Worm (Caenorhabditis elegans) whole organism, late embryonic: ENCODE data around the gene srb-12.

ENCODE experiments used
- C08G9.2 ChIP-seq: sonication (generic microtip); optimal IDR thresholded peaks from 2 replicates; lab custom pipeline; 2016; ENCODE audit warnings: mild to moderate bottlenecking, missing genetic modification characterization, moderate library complexity, missing compliant biosample characterization
- F13H6.1 ChIP-seq: sonication (generic microtip); optimal IDR thresholded peaks from 2 replicates; lab custom pipeline; 2016; ENCODE audit warnings: missing genetic modification characterization, missing compliant biosample characterization
- K02D7.2 ChIP-seq: sonication (generic microtip); optimal IDR thresholded peaks from 2 replicates; lab custom pipeline; 2017; ENCODE audit warnings: mild to moderate bottlenecking, missing genetic modification characterization, missing compliant biosample characterization
- K09A11.1 ChIP-seq: sonication (generic microtip); optimal IDR thresholded peaks from 2 replicates; lab custom pipeline; 2017; ENCODE audit warnings: antibody characterized with exemption, mild to moderate bottlenecking, missing genetic modification characterization, missing compliant biosample characterization; ENCODE audit not compliant: insufficient read depth
- T23F11.4 ChIP-seq: fragments of 200-800 bp; sonication (Bioruptor generic); optimal IDR thresholded peaks from 2 replicates; lab custom pipeline; 2018; ENCODE audit warnings: mild to moderate bottlenecking, missing genetic modification characterization, missing compliant biosample characterization
- Y22D7AL.16 ChIP-seq: sonication (generic microtip); optimal IDR thresholded peaks from 2 replicates; lab custom pipeline; 2016; ENCODE audit warnings: missing genetic modification characterization, missing compliant biosample characterization
- ahr-1 ChIP-seq: sonication (generic microtip); optimal IDR thresholded peaks from 2 replicates; lab custom pipeline; 2016; ENCODE audit warnings: missing genetic modification characterization, missing compliant biosample characterization
- ama-1 ChIP-seq: fragments of 150-350 bp; optimal IDR thresholded peaks from 2 replicates; lab custom pipeline; 2014
- ceh-14 ChIP-seq: sonication (generic microtip); optimal IDR thresholded peaks from 2 replicates; lab custom pipeline; 2016; ENCODE audit warnings: missing genotype, missing genetic modification characterization, missing compliant biosample characterization
- ceh-2 ChIP-seq: sonication (generic microtip); optimal IDR thresholded peaks from 2 replicates; lab custom pipeline; 2016; ENCODE audit warnings: missing genotype, missing genetic modification characterization, missing compliant biosample characterization
- ceh-22 ChIP-seq: sonication (generic microtip); optimal IDR thresholded peaks from 2 replicates; lab custom pipeline; 2017; ENCODE audit warnings: missing biosample characterization, missing genetic modification characterization
- ceh-24 ChIP-seq: sonication (generic microtip); optimal IDR thresholded peaks from 2 replicates; lab custom pipeline; 2016; ENCODE audit warnings: mild to moderate bottlenecking, missing genetic modification characterization, missing compliant biosample characterization
- ceh-30 ChIP-seq: fragments of 150-350 bp; optimal IDR thresholded peaks from 2 replicates; lab custom pipeline; 2014; ENCODE audit warnings: missing biosample characterization, missing genetic modification characterization
- ceh-31 ChIP-seq: sonication (generic microtip); optimal IDR thresholded peaks from 2 replicates; lab custom pipeline; 2016; ENCODE audit warnings: missing genetic modification characterization, missing compliant biosample characterization
- ceh-45 ChIP-seq: fragments of 200-800 bp; sonication (Bioruptor generic); IDR thresholded peaks from 2 replicates; pipeline ENCODE4 v1.3.6; 2022; ENCODE audit warnings: missing genetic modification reagents, missing genetic modification characterization, missing compliant biosample characterization
- ceh-6 ChIP-seq: fragments of 200-800 bp; sonication (Bioruptor generic); optimal IDR thresholded peaks from 2 replicates; lab custom pipeline; 2018; ENCODE audit warnings: mild to moderate bottlenecking, missing genetic modification characterization, missing compliant biosample characterization
- ceh-9 ChIP-seq: sonication (generic microtip); optimal IDR thresholded peaks from 2 replicates; lab custom pipeline; 2016; ENCODE audit warnings: mild to moderate bottlenecking, missing genetic modification characterization, inconsistent platforms, missing compliant biosample characterization
- che-1 ChIP-seq: sonication (generic microtip); optimal IDR thresholded peaks from 2 replicates; lab custom pipeline; 2016; ENCODE audit warnings: mild to moderate bottlenecking, missing genetic modification characterization, missing compliant biosample characterization
- dve-1 ChIP-seq: sonication (generic microtip); optimal IDR thresholded peaks from 2 replicates; lab custom pipeline; 2017; ENCODE audit warnings: antibody characterized with exemption, mild to moderate bottlenecking, missing genetic modification characterization, missing compliant biosample characterization
- elt-2 ChIP-seq: sonication (generic microtip); optimal IDR thresholded peaks from 2 replicates; lab custom pipeline; 2016; ENCODE audit warnings: missing genetic modification reagents, missing genetic modification characterization, missing compliant biosample characterization
- elt-4 ChIP-seq: sonication (generic microtip); optimal IDR thresholded peaks from 2 replicates; lab custom pipeline; 2016; ENCODE audit warnings: missing genetic modification characterization, missing compliant biosample characterization
- ets-4 ChIP-seq: sonication (generic microtip); optimal IDR thresholded peaks from 2 replicates; lab custom pipeline; 2016; ENCODE audit warnings: missing genetic modification characterization, missing compliant biosample characterization
- eyg-1 ChIP-seq: sonication (generic microtip); optimal IDR thresholded peaks from 2 replicates; lab custom pipeline; 2016; ENCODE audit warnings: missing genotype, missing genetic modification characterization, missing compliant biosample characterization
- gmeb-2 ChIP-seq: sonication (generic microtip); optimal IDR thresholded peaks from 2 replicates; lab custom pipeline; 2016; ENCODE audit warnings: missing genetic modification characterization, inconsistent platforms, missing compliant biosample characterization
- hlh-13 ChIP-seq: fragments of 200-800 bp; sonication (Bioruptor generic); optimal IDR thresholded peaks from 2 replicates; lab custom pipeline; 2018; ENCODE audit warnings: mild to moderate bottlenecking, missing genetic modification characterization, missing compliant biosample characterization
- hlh-15 ChIP-seq: sonication (generic microtip); optimal IDR thresholded peaks from 2 replicates; lab custom pipeline; 2016; ENCODE audit warnings: missing genetic modification characterization, missing compliant biosample characterization
- hlh-6 ChIP-seq: sonication (generic microtip); optimal IDR thresholded peaks from 2 replicates; lab custom pipeline; 2016; ENCODE audit warnings: missing genotype, missing genetic modification characterization, missing compliant biosample characterization
- lim-6 ChIP-seq: sonication (generic microtip); optimal IDR thresholded peaks from 2 replicates; lab custom pipeline; 2016; ENCODE audit warnings: missing genetic modification characterization, missing compliant biosample characterization
- lin-11 ChIP-seq: fragments of 200-800 bp; sonication (Bioruptor generic); optimal IDR thresholded peaks from 2 replicates; lab custom pipeline; 2018; ENCODE audit warnings: mild to moderate bottlenecking, missing genetic modification characterization, missing compliant biosample characterization
- nfya-1 ChIP-seq: sonication (generic microtip); optimal IDR thresholded peaks from 2 replicates; lab custom pipeline; 2017; ENCODE audit warnings: missing genetic modification characterization, mild to moderate bottlenecking, missing compliant biosample characterization, antibody characterized with exemption, moderate library complexity
- nhr-11 ChIP-seq: fragments of 150-350 bp; optimal IDR thresholded peaks from 2 replicates; lab custom pipeline; 2014; ENCODE audit warnings: missing biosample characterization, missing genetic modification characterization
- nhr-232 ChIP-seq: sonication (generic microtip); optimal IDR thresholded peaks from 2 replicates; lab custom pipeline; 2016; ENCODE audit warnings: missing genetic modification characterization, missing compliant biosample characterization
- odd-2 ChIP-seq: sonication (generic microtip); optimal IDR thresholded peaks from 2 replicates; lab custom pipeline; 2017; ENCODE audit warnings: antibody characterized with exemption, mild to moderate bottlenecking, missing genetic modification characterization, missing compliant biosample characterization
- pag-3 ChIP-seq: sonication (generic microtip); optimal IDR thresholded peaks from 2 replicates; lab custom pipeline; 2016; ENCODE audit warnings: missing compliant biosample characterization, missing genetic modification characterization, borderline replicate concordance
- pat-9 ChIP-seq: fragments of 200-800 bp; sonication (Bioruptor generic); optimal IDR thresholded peaks from 2 replicates; lab custom pipeline; 2018; ENCODE audit warnings: mild to moderate bottlenecking, missing genetic modification characterization, moderate library complexity, missing compliant biosample characterization
- pax-1 ChIP-seq: fragments of 150-350 bp; optimal IDR thresholded peaks from 2 replicates; lab custom pipeline; 2014; ENCODE audit warnings: missing biosample characterization, missing genetic modification characterization
- pha-2 ChIP-seq: sonication (generic microtip); optimal IDR thresholded peaks from 2 replicates; lab custom pipeline; 2017; ENCODE audit warnings: mild to moderate bottlenecking, missing genetic modification characterization, missing compliant biosample characterization
- pha-4 ChIP-seq: fragments of 150-350 bp; optimal IDR thresholded peaks from 2 replicates; lab custom pipeline; 2018; ENCODE audit warnings: missing biosample characterization, missing genetic modification reagents, missing genetic modification characterization
- pqm-1 ChIP-seq: sonication (generic microtip); optimal IDR thresholded peaks from 2 replicates; lab custom pipeline; 2016; ENCODE audit warnings: missing genetic modification characterization, missing compliant biosample characterization
- pros-1 ChIP-seq: fragments of 150-350 bp; optimal IDR thresholded peaks from 2 replicates; lab custom pipeline; 2014; ENCODE audit warnings: missing biosample characterization, missing genetic modification reagents, missing genetic modification characterization
- ref-2 ChIP-seq: sonication (generic microtip); optimal IDR thresholded peaks from 2 replicates; lab custom pipeline; 2016; ENCODE audit warnings: missing genetic modification characterization, missing compliant biosample characterization
- sdc-2 ChIP-seq: sonication (generic microtip); optimal IDR thresholded peaks from 2 replicates; lab custom pipeline; 2016; ENCODE audit warnings: missing genotype, missing genetic modification characterization, missing compliant biosample characterization
- sox-2 ChIP-seq: fragments of 200-800 bp; sonication (Bioruptor generic); IDR thresholded peaks from 2 replicates; pipeline ENCODE4 v1.3.6; 2022; ENCODE audit warnings: missing genetic modification reagents, missing genetic modification characterization, missing compliant biosample characterization
- tbx-2 ChIP-seq: sonication (generic microtip); optimal IDR thresholded peaks from 2 replicates; lab custom pipeline; 2016; ENCODE audit warnings: missing genetic modification characterization, missing compliant biosample characterization
- tbx-7 ChIP-seq: sonication (generic microtip); optimal IDR thresholded peaks from 2 replicates; lab custom pipeline; 2016; ENCODE audit warnings: missing genotype, missing genetic modification characterization, missing compliant biosample characterization
- ttx-3 ChIP-seq: sonication (generic microtip); optimal IDR thresholded peaks from 2 replicates; lab custom pipeline; 2016; ENCODE audit warnings: missing genetic modification reagents, missing genetic modification characterization, missing compliant biosample characterization
- unc-42 ChIP-seq: sonication (generic microtip); optimal IDR thresholded peaks from 2 replicates; lab custom pipeline; 2016; ENCODE audit warnings: missing genotype, missing genetic modification characterization, missing compliant biosample characterization
- unc-55 ChIP-seq: sonication (generic microtip); optimal IDR thresholded peaks from 2 replicates; lab custom pipeline; 2017; ENCODE audit warnings: missing biosample characterization, missing genetic modification reagents, missing genetic modification characterization

The srb-12 gene

ce11 chrII:5112082-5112481 lies 42.4 kb downstream of the srb-12 start, which contains the start of gene F09C12.8:
TSS of gene F09C12.8 (plus strand) at chrII:5112382.
- TF ChIP-seq sox-2 (GFP tag; lab: Robert Waterston, UW) (no peak), hlh-6 (no peak), pha-2 (tag; lab: Kevin White, UChicago) (no peak), ets-4 (tag; lab: Kevin White, UChicago) (no peak), ceh-14 (tag; lab: Kevin White, UChicago) (no peak), pros-1 (no peak)

ce11 chrII:5109693-5110092 lies 44.7 kb downstream of the srb-12 start, which contains the start of gene F09C12.2:
TSS of gene F09C12.2 (plus strand) at chrII:5110012.
- no peak for TF ChIP-seq pat-9
- TF ChIP-seq C08G9.2 (tag; lab: Kevin White, UChicago) = no peak
- no peak for TF ChIP-seq elt-2 (tag; lab: Kevin White, UChicago)
- TF ChIP-seq pag-3 (tag; lab: Kevin White, UChicago) = no peak
- TF ChIP-seq ceh-31 = no peak
- TF ChIP-seq nhr-11 (tag; lab: Kevin White, UChicago) = no peak
- TF ChIP-seq eyg-1 (tag; lab: Kevin White, UChicago) = no peak

- TF ChIP-seq unc-55 (GFP tag; lab: Kevin White, UChicago) (no peak), hlh-13 (GFP tag; lab: Kevin White, UChicago) (peak; percentile 95), sdc-2 (tag; lab: Kevin White, UChicago) (peak; percentile 90), lin-11 (tag; lab: Kevin White, UChicago) (peak; percentile 94), lim-6 (tag; lab: Kevin White, UChicago) (peak; percentile 94), ceh-45 (peak; percentile 92), ceh-22 (tag; lab: Kevin White, UChicago) (peak; percentile 28), ceh-2 (tag; lab: Kevin White, UChicago) (peak; percentile 86), tbx-7 (peak; percentile 75), T23F11.4 (GFP tag; lab: Kevin White, UChicago) (peak; percentile 98), gmeb-2 (peak; percentile 98), pax-1 (tag; lab: Kevin White, UChicago) (no peak), ahr-1 (tag; lab: Kevin White, UChicago) (peak; percentile 90), che-1 (tag; lab: Kevin White, UChicago) (peak; percentile 96), nhr-232 (tag; lab: Kevin White, UChicago) (peak; percentile 97), C08G9.2 (tag; lab: Kevin White, UChicago) (peak; percentile 88), hlh-15 (tag; lab: Kevin White, UChicago) (peak; percentile 96), odd-2 (peak; percentile 72), eyg-1 (tag; lab: Kevin White, UChicago) (peak; percentile 88), F13H6.1 (tag; lab: Kevin White, UChicago) (peak; percentile 92), ceh-30 (peak; percentile 74), elt-2 (tag; lab: Kevin White, UChicago) (peak; percentile 100), K09A11.1 (peak; percentile 90), pag-3 (tag; lab: Kevin White, UChicago) (peak; percentile 68), unc-42 (peak; percentile 66), ttx-3 (tag; lab: Kevin White, UChicago) (peak; percentile 94), Y22D7AL.16 (peak; percentile 98), nfya-1 (tag; lab: Kevin White, UChicago) (peak; percentile 88), tbx-2 (tag; lab: Kevin White, UChicago) (peak; percentile 92), pat-9 (peak; percentile 98), ceh-24 (tag; lab: Kevin White, UChicago) (peak; percentile 86), ceh-6 (GFP tag; lab: Kevin White, UChicago) (peak; percentile 98), pha-2 (tag; lab: Kevin White, UChicago) (peak; percentile 93), K02D7.2 (peak; percentile 95), ama-1 (lab: Kevin White, UChicago) (no peak), ceh-9 (peak; percentile 91), sox-2 (GFP tag; lab: Robert Waterston, UW) (peak; percentile 97), dve-1 (peak; percentile 93), elt-4 (tag; lab: Kevin White, UChicago) (peak; percentile 93), ceh-14 (tag; lab: Kevin White, UChicago) (peak; percentile 94), pha-4 (no peak), ceh-31 (peak; percentile 81), ref-2 (tag; lab: Kevin White, UChicago) (peak; percentile 93), pqm-1 (tag; lab: Kevin White, UChicago) (peak; percentile 93)
Observed at ce11 chrII:5105020-5105419, 49.4 kb downstream of the srb-12 start.
